Fruit fly (Drosophila melanogaster) whole organism, adult: ENCODE data around the gene CG10576.
A peak's percentile ranks its signal among the peaks of the same experiment; 100 is the strongest.

Source experiments
- CG11617 ChIP-seq: fragments of 200-800 bp; sonication (Bioruptor generic); optimal IDR thresholded peaks from 2 replicates; lab custom pipeline; 2017; ENCODE audit warnings: mild to moderate bottlenecking, missing biosample characterization, missing genetic modification reagents, missing genetic modification characterization
- CG12768 ChIP-seq: fragments of 200-800 bp; sonication (Bioruptor generic); optimal IDR thresholded peaks from 2 replicates; lab custom pipeline; 2017; ENCODE audit warnings: missing biosample characterization, missing genetic modification characterization, mild to moderate bottlenecking, moderate library complexity, missing genetic modification reagents
- CG14711 ChIP-seq: fragments of 200-800 bp; sonication (Bioruptor generic); optimal IDR thresholded peaks from 2 replicates; lab custom pipeline; 2018; ENCODE audit warnings: missing biosample characterization, mild to moderate bottlenecking, missing genetic modification characterization, moderate library complexity
- CG1620 ChIP-seq: fragments of 200-800 bp; sonication (Bioruptor generic); optimal IDR thresholded peaks from 2 replicates; lab custom pipeline; 2016; ENCODE audit warnings: missing biosample characterization, missing genetic modification characterization
- CG33017 ChIP-seq: fragments of 200-800 bp; sonication (Bioruptor generic); optimal IDR thresholded peaks from 2 replicates; lab custom pipeline; 2018; ENCODE audit warnings: missing biosample characterization, mild to moderate bottlenecking, missing genetic modification characterization, moderate library complexity
- CG5204 ChIP-seq: fragments of 200-800 bp; sonication (Bioruptor generic); optimal IDR thresholded peaks from 2 replicates; lab custom pipeline; 2016; ENCODE audit warnings: missing biosample characterization, missing genetic modification characterization
- CG7045 ChIP-seq: fragments of 200-800 bp; sonication (Bioruptor generic); optimal IDR thresholded peaks from 2 replicates; lab custom pipeline; 2017; ENCODE audit warnings: missing biosample characterization, mild to moderate bottlenecking, missing genetic modification characterization
- CG7101 ChIP-seq: fragments of 200-800 bp; sonication (Bioruptor generic); optimal IDR thresholded peaks from 2 replicates; lab custom pipeline; 2018; ENCODE audit warnings: missing biosample characterization, mild to moderate bottlenecking, missing genetic modification characterization, moderate library complexity
- Clk ChIP-seq: fragments of 200-800 bp; sonication (Bioruptor generic); optimal IDR thresholded peaks from 2 replicates; lab custom pipeline; 2017; ENCODE audit warnings: missing biosample characterization, missing genetic modification characterization
- Crg-1 ChIP-seq: fragments of 200-800 bp; sonication (Bioruptor generic); optimal IDR thresholded peaks from 2 replicates; lab custom pipeline; 2016; ENCODE audit warnings: missing biosample characterization, missing genetic modification characterization
- Hr96 ChIP-seq: fragments of 200-800 bp; sonication (Bioruptor generic); optimal IDR thresholded peaks from 2 replicates; lab custom pipeline; 2016; ENCODE audit warnings: missing biosample characterization, missing genetic modification characterization
- Mnt ChIP-seq: fragments of 200-800 bp; sonication (Bioruptor generic); optimal IDR thresholded peaks from 2 replicates; lab custom pipeline; 2016; ENCODE audit warnings: missing biosample characterization, mild to moderate bottlenecking, missing genetic modification characterization
- bab1 ChIP-seq: fragments of 200-800 bp; sonication (Bioruptor generic); optimal IDR thresholded peaks from 3 replicates; lab custom pipeline; 2019; ENCODE audit warnings: missing biosample characterization, mild to moderate bottlenecking, missing genetic modification characterization, moderate library complexity
- cic ChIP-seq: fragments of 200-800 bp; sonication (Bioruptor generic); optimal IDR thresholded peaks from 2 replicates; lab custom pipeline; 2017; ENCODE audit warnings: missing biosample characterization, mild to moderate bottlenecking, missing genetic modification characterization, moderate library complexity
- cnc ChIP-seq, 2 experiments: fragments of >200 bp; optimal IDR thresholded peaks; 2 replicates each; lab custom pipeline; 2017
- kay ChIP-seq: fragments of 200-800 bp; sonication (Bioruptor generic); peaks from one replicate; lab custom pipeline; 2016; ENCODE audit warnings: missing biosample characterization, missing genetic modification characterization, borderline replicate concordance
- ovo ChIP-seq: fragments of 200-800 bp; sonication (Bioruptor generic); optimal IDR thresholded peaks from 2 replicates; lab custom pipeline; 2016; ENCODE audit warnings: missing biosample characterization, missing genetic modification characterization
- pad ChIP-seq: fragments of 200-800 bp; sonication (Bioruptor generic); optimal IDR thresholded peaks from 3 replicates; lab custom pipeline; 2017; ENCODE audit warnings: missing biosample characterization, missing genetic modification characterization, mild to moderate bottlenecking, moderate library complexity, missing genetic modification reagents
- tj ChIP-seq: fragments of 200-800 bp; sonication (Bioruptor generic); optimal IDR thresholded peaks from 3 replicates; lab custom pipeline; 2017; ENCODE audit warnings: missing biosample characterization, mild to moderate bottlenecking, missing genetic modification characterization, moderate library complexity
- toe ChIP-seq: fragments of 200-800 bp; sonication (Bioruptor generic); optimal IDR thresholded peaks from 2 replicates; lab custom pipeline; 2016; ENCODE audit warnings: missing biosample characterization, missing genetic modification characterization

Gene CG10576

DNA sequence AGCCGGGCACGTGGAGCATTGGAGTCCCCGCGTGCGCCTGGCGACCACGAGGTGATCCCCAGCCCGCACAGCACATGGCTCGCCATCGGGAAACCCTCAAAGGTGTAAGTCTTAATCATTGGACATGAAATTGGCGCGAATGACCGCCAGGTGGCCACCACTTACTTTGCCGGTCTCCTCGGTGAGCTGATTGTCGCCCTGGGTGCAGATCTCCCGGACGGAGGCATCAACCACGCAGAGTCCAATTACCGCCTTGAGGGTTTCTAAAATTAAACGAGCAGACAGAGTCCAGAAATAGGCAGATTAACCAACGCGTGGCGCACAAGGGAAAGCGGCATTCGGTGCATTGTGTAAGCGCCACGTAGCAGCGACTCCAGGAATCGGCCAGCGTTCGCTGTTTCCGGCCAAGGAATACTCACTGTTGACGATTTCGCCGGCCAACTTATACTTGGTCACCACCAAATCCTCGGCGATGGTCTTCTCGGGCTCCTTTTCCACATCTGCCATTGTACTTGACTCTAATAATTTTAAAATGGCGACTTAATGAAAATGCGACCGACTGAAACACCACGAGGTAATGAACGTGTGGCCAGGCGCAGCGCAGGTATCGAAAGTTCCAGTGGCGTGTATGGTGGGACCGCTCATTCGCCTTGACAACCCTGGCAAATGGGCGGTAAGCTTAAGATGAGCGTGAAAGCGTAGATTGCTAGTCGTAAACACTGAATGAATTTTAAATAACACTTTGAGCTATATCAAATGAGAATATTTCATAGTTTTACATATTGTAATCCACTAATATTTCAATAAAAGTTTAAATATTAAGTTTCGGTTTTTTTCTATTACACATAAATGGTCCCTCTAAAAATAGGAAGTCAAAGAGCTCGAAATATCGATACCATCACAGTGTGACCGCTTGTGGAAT is at the start of gene CG10576:
Gene CG10576, minus strand, starts transcription at position 781 of the 922 bp plus-strand sequence.
- peak; percentile 20 for TF ChIP-seq pad (GFP tag; lab: Kevin White, UChicago)
- peak; percentile 21 for TF ChIP-seq tj
- TF ChIP-seq CG5204 (GFP tag; lab: Kevin White, UChicago) = no peak
- TF ChIP-seq cic (GFP tag; lab: Kevin White, UChicago) = no peak
- no peak for TF ChIP-seq CG33017 (tag; lab: Kevin White, UChicago)
- TF ChIP-seq toe (GFP tag; lab: Kevin White, UChicago) = no peak
- no peak for TF ChIP-seq CG7045
- TF ChIP-seq ovo = no peak
- peak; percentile 42 for TF ChIP-seq CG1620 (GFP tag; lab: Kevin White, UChicago)
- TF ChIP-seq Clk (GFP tag; lab: Kevin White, UChicago) = no peak
- TF ChIP-seq bab1 (GFP tag; lab: Kevin White, UChicago) = peak; percentile 21
- peak; percentile 18 for TF ChIP-seq CG7101 (tag; lab: Kevin White, UChicago)
- peak; percentile 98 for TF ChIP-seq Mnt
- TF ChIP-seq Crg-1 (GFP tag; lab: Kevin White, UChicago) = peak; percentile 52
- TF ChIP-seq kay = no peak
- peak; percentile 95 for TF ChIP-seq CG14711 (tag; lab: Kevin White, UChicago)
- TF ChIP-seq CG12768 (GFP tag; lab: Kevin White, UChicago) = no peak
- no peak for TF ChIP-seq cnc (optimal IDR thresholded peaks at IDR 0.05; lab: Kevin White, UChicago)
- TF ChIP-seq CG11617 (GFP tag; lab: Kevin White, UChicago) = peak; percentile 44
- no peak for TF ChIP-seq Hr96 (GFP tag; lab: Kevin White, UChicago)

DNA sequence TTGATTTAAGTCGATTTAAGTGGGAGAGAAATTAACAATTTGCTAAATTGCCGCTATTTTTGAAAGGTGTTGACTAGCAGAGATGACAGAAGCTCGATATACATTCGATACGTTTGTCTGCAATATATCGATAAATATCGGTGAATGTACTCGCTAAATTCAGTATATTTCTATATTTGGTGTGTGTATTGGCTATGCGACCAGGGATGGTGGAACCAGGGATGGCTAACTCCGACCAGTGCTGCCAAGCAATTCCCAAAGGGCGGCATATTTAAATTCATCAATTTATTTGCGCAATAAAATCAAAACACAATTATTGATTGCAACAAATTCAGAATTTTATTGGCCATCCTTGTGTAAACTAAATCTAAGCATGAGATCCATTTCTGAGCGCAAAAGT is 47.5 kb upstream of the CG10576 start, which contains the start of gene mad2:
Gene mad2, minus strand, starts transcription at position 78 of the 400 bp plus-strand sequence.
- TF ChIP-seq Crg-1 (GFP tag; lab: Kevin White, UChicago) = peak; percentile 50
- TF ChIP-seq tj = no peak
- TF ChIP-seq pad (GFP tag; lab: Kevin White, UChicago) = no peak
- peak; percentile 27 for TF ChIP-seq bab1 (GFP tag; lab: Kevin White, UChicago)
- no peak for TF ChIP-seq CG7101 (tag; lab: Kevin White, UChicago)
- no peak for TF ChIP-seq CG11617 (GFP tag; lab: Kevin White, UChicago)
- TF ChIP-seq CG12768 (GFP tag; lab: Kevin White, UChicago) = no peak
- TF ChIP-seq cic (GFP tag; lab: Kevin White, UChicago) = no peak
- no peak for TF ChIP-seq ovo
- no peak for TF ChIP-seq kay
- TF ChIP-seq CG33017 (tag; lab: Kevin White, UChicago) = no peak
- TF ChIP-seq CG7045 = no peak
- TF ChIP-seq Hr96 (GFP tag; lab: Kevin White, UChicago) = no peak
- TF ChIP-seq CG5204 (GFP tag; lab: Kevin White, UChicago) = no peak
- TF ChIP-seq CG14711 (tag; lab: Kevin White, UChicago) = no peak
- no peak for TF ChIP-seq Clk (GFP tag; lab: Kevin White, UChicago)
- TF ChIP-seq Mnt = peak; percentile 4

DNA sequence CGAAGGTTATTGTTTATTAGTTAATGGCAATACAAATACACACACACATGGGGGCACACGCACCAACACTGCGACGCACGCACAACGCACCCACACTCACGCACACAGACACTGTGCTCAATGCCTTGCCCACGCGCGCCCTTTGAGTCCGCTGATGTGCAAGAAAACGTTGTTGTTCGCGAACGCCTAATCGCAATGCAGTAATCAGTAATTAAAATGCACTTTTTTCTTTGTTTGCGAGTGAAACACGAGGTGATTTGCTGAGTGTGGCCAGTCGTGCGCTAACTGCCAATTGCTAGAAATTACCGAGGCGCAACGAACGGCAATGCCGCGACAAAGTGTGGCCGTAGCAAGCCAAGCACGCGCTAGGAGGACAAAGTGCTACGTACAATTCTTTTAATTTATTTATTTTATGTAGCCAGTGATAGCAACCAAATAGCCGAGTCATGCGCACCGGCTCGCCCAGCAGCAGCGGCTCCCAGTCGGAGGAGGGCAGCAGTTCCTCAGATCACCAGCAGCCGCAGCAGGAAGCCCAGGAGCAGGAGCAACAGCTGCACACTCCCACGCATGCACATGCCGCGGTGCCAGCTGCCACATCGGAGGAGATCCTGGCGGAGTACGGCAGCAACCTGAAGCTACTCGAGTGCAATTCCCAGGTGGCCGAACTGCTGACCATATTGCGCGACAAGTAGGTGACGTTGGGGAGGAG is 45.3 kb upstream of the CG10576 start, which contains the start of the genes S6k and kri:
Gene S6k, minus strand, starts transcription at position 299 of the 709 bp plus-strand sequence.
Gene kri, plus strand, starts transcription at position 341 of the 709 bp plus-strand sequence.
- TF ChIP-seq CG7045 (no peak), bab1 (GFP tag; lab: Kevin White, UChicago) (peak; percentile 46), cnc (optimal IDR thresholded peaks at IDR 0.05; lab: Kevin White, UChicago) (no peak), cic (GFP tag; lab: Kevin White, UChicago) (peak; percentile 80), CG1620 (GFP tag; lab: Kevin White, UChicago) (peak; percentile 23), Clk (GFP tag; lab: Kevin White, UChicago) (no peak), CG11617 (GFP tag; lab: Kevin White, UChicago) (peak; percentile 32), CG12768 (GFP tag; lab: Kevin White, UChicago) (peak; percentile 68), CG33017 (tag; lab: Kevin White, UChicago) (peak; percentile 59), CG14711 (tag; lab: Kevin White, UChicago) (peak; percentile 25), tj (peak; percentile 29), toe (GFP tag; lab: Kevin White, UChicago) (peak; percentile 30), pad (GFP tag; lab: Kevin White, UChicago) (peak; percentile 21), CG5204 (GFP tag; lab: Kevin White, UChicago) (no peak), Hr96 (GFP tag; lab: Kevin White, UChicago) (no peak), kay (no peak), Crg-1 (GFP tag; lab: Kevin White, UChicago) (peak; percentile 24), ovo (no peak), Mnt (peak; percentile 99), CG7101 (tag; lab: Kevin White, UChicago) (peak; percentile 35)

DNA sequence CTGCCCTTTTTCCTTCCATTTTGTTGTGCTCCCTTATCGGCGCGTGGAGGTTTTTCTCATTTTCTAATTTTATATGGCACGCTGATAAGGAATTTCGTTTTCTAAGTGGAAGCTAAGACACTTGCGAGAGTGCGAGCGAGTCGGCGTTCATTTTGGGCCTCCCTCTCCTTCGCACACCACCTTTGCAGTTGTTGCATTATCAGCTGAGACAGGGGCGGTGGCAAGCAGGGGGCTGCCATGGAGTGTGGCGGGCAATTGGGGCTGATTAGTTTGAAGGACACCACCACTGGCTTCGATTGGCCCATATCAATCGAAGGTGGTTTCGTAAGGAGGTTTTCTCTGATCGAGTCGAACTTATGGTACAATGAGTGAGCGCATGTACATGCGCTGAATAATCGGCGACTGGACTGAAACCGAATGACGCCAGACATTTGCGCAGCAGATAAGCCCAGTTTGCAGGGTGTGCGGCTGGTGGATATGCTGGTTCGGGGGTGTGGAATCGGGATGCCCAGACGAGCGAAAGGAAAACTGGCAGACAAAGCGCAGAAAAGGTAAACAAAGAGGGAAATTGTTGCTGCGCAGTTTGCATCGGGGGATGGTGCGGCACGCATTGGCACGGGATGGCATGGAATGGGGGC is 44.3 kb upstream of the CG10576 start:
- TF ChIP-seq bab1 (GFP tag; lab: Kevin White, UChicago) (no peak), CG14711 (tag; lab: Kevin White, UChicago) (no peak), cic (GFP tag; lab: Kevin White, UChicago) (peak; percentile 88), CG12768 (GFP tag; lab: Kevin White, UChicago) (peak; percentile 17), Mnt (peak; percentile 88)
